Worm (Caenorhabditis elegans) whole organism, late embryonic: Measurements from ENCODE around the gene srz-19.

ENCODE experiments used
- C08G9.2 ChIP-seq: sonication (generic microtip); optimal IDR thresholded peaks from 2 replicates; lab custom pipeline; 2016; ENCODE audit warnings: mild to moderate bottlenecking, missing genetic modification characterization, moderate library complexity, missing compliant biosample characterization
- C38D4.7 ChIP-seq: fragments of 200-800 bp; sonication (Bioruptor generic); optimal IDR thresholded peaks from 2 replicates; lab custom pipeline; 2018; ENCODE audit warnings: mild to moderate bottlenecking, missing genetic modification characterization, moderate library complexity, missing compliant biosample characterization
- F13H6.1 ChIP-seq: sonication (generic microtip); optimal IDR thresholded peaks from 2 replicates; lab custom pipeline; 2016; ENCODE audit warnings: missing genetic modification characterization, missing compliant biosample characterization
- K02D7.2 ChIP-seq: sonication (generic microtip); optimal IDR thresholded peaks from 2 replicates; lab custom pipeline; 2017; ENCODE audit warnings: mild to moderate bottlenecking, missing genetic modification characterization, missing compliant biosample characterization
- T23F11.4 ChIP-seq: fragments of 200-800 bp; sonication (Bioruptor generic); optimal IDR thresholded peaks from 2 replicates; lab custom pipeline; 2018; ENCODE audit warnings: mild to moderate bottlenecking, missing genetic modification characterization, missing compliant biosample characterization
- ceh-14 ChIP-seq: sonication (generic microtip); optimal IDR thresholded peaks from 2 replicates; lab custom pipeline; 2016; ENCODE audit warnings: missing genotype, missing genetic modification characterization, missing compliant biosample characterization
- ceh-31 ChIP-seq: sonication (generic microtip); optimal IDR thresholded peaks from 2 replicates; lab custom pipeline; 2016; ENCODE audit warnings: missing genetic modification characterization, missing compliant biosample characterization
- ceh-45 ChIP-seq: fragments of 200-800 bp; sonication (Bioruptor generic); IDR thresholded peaks from 2 replicates; pipeline ENCODE4 v1.3.6; 2022; ENCODE audit warnings: missing genetic modification reagents, missing genetic modification characterization, missing compliant biosample characterization
- ceh-48 ChIP-seq: sonication (generic microtip); optimal IDR thresholded peaks from 2 replicates; lab custom pipeline; 2016; ENCODE audit warnings: missing genetic modification characterization, inconsistent platforms, missing compliant biosample characterization
- ceh-6 ChIP-seq: fragments of 200-800 bp; sonication (Bioruptor generic); optimal IDR thresholded peaks from 2 replicates; lab custom pipeline; 2018; ENCODE audit warnings: mild to moderate bottlenecking, missing genetic modification characterization, missing compliant biosample characterization
- ceh-9 ChIP-seq: sonication (generic microtip); optimal IDR thresholded peaks from 2 replicates; lab custom pipeline; 2016; ENCODE audit warnings: mild to moderate bottlenecking, missing genetic modification characterization, inconsistent platforms, missing compliant biosample characterization
- dmd-4 ChIP-seq: sonication (generic microtip); optimal IDR thresholded peaks from 2 replicates; lab custom pipeline; 2016; ENCODE audit warnings: borderline replicate concordance, missing genetic modification characterization, missing compliant biosample characterization
- dve-1 ChIP-seq: sonication (generic microtip); optimal IDR thresholded peaks from 2 replicates; lab custom pipeline; 2017; ENCODE audit warnings: antibody characterized with exemption, mild to moderate bottlenecking, missing genetic modification characterization, missing compliant biosample characterization
- elt-2 ChIP-seq: sonication (generic microtip); optimal IDR thresholded peaks from 2 replicates; lab custom pipeline; 2016; ENCODE audit warnings: missing genetic modification reagents, missing genetic modification characterization, missing compliant biosample characterization
- eyg-1 ChIP-seq: sonication (generic microtip); optimal IDR thresholded peaks from 2 replicates; lab custom pipeline; 2016; ENCODE audit warnings: missing genotype, missing genetic modification characterization, missing compliant biosample characterization
- fax-1 ChIP-seq: sonication (generic microtip); optimal IDR thresholded peaks from 2 replicates; lab custom pipeline; 2016; ENCODE audit warnings: missing genotype, missing genetic modification characterization, missing compliant biosample characterization
- fkh-10 ChIP-seq: fragments of 150-350 bp; optimal IDR thresholded peaks from 2 replicates; lab custom pipeline; 2014; ENCODE audit warnings: missing biosample characterization, missing genetic modification reagents, missing genetic modification characterization
- hlh-13 ChIP-seq: fragments of 200-800 bp; sonication (Bioruptor generic); optimal IDR thresholded peaks from 2 replicates; lab custom pipeline; 2018; ENCODE audit warnings: mild to moderate bottlenecking, missing genetic modification characterization, missing compliant biosample characterization
- lin-11 ChIP-seq: fragments of 200-800 bp; sonication (Bioruptor generic); optimal IDR thresholded peaks from 2 replicates; lab custom pipeline; 2018; ENCODE audit warnings: mild to moderate bottlenecking, missing genetic modification characterization, missing compliant biosample characterization
- nfya-1 ChIP-seq: sonication (generic microtip); optimal IDR thresholded peaks from 2 replicates; lab custom pipeline; 2017; ENCODE audit warnings: missing genetic modification characterization, mild to moderate bottlenecking, missing compliant biosample characterization, antibody characterized with exemption, moderate library complexity
- nhr-11 ChIP-seq: fragments of 150-350 bp; optimal IDR thresholded peaks from 2 replicates; lab custom pipeline; 2014; ENCODE audit warnings: missing biosample characterization, missing genetic modification characterization
- nhr-232 ChIP-seq: sonication (generic microtip); optimal IDR thresholded peaks from 2 replicates; lab custom pipeline; 2016; ENCODE audit warnings: missing genetic modification characterization, missing compliant biosample characterization
- odd-2 ChIP-seq: sonication (generic microtip); optimal IDR thresholded peaks from 2 replicates; lab custom pipeline; 2017; ENCODE audit warnings: antibody characterized with exemption, mild to moderate bottlenecking, missing genetic modification characterization, missing compliant biosample characterization
- pag-3 ChIP-seq: sonication (generic microtip); optimal IDR thresholded peaks from 2 replicates; lab custom pipeline; 2016; ENCODE audit warnings: missing compliant biosample characterization, missing genetic modification characterization, borderline replicate concordance
- pqm-1 ChIP-seq: sonication (generic microtip); optimal IDR thresholded peaks from 2 replicates; lab custom pipeline; 2016; ENCODE audit warnings: missing genetic modification characterization, missing compliant biosample characterization
- pros-1 ChIP-seq: fragments of 150-350 bp; optimal IDR thresholded peaks from 2 replicates; lab custom pipeline; 2014; ENCODE audit warnings: missing biosample characterization, missing genetic modification reagents, missing genetic modification characterization
- ref-2 ChIP-seq: sonication (generic microtip); optimal IDR thresholded peaks from 2 replicates; lab custom pipeline; 2016; ENCODE audit warnings: missing genetic modification characterization, missing compliant biosample characterization
- sdc-2 ChIP-seq: sonication (generic microtip); optimal IDR thresholded peaks from 2 replicates; lab custom pipeline; 2016; ENCODE audit warnings: missing genotype, missing genetic modification characterization, missing compliant biosample characterization
- tbx-7 ChIP-seq: sonication (generic microtip); optimal IDR thresholded peaks from 2 replicates; lab custom pipeline; 2016; ENCODE audit warnings: missing genotype, missing genetic modification characterization, missing compliant biosample characterization
- ttx-3 ChIP-seq: sonication (generic microtip); optimal IDR thresholded peaks from 2 replicates; lab custom pipeline; 2016; ENCODE audit warnings: missing genetic modification reagents, missing genetic modification characterization, missing compliant biosample characterization
- unc-3 ChIP-seq, 2 experiments: fragments of 200-800 bp in 1 of 2; sonication (Bioruptor generic) in 1 of 2; sonication (generic microtip) in 1 of 2; conservative IDR thresholded peaks in 1 of 2; optimal IDR thresholded peaks in 1 of 2; 2 replicates each; pipeline versions ENCODE4 v1.3.6 to Lab custom; 2016 to 2022; ENCODE audit warnings: missing compliant biosample characterization in 2 of 2, missing genetic modification characterization in 2 of 2, missing genetic modification reagents in 1 of 2
- unc-42 ChIP-seq: sonication (generic microtip); optimal IDR thresholded peaks from 2 replicates; lab custom pipeline; 2016; ENCODE audit warnings: missing genotype, missing genetic modification characterization, missing compliant biosample characterization
- unc-55 ChIP-seq: sonication (generic microtip); optimal IDR thresholded peaks from 2 replicates; lab custom pipeline; 2017; ENCODE audit warnings: missing biosample characterization, missing genetic modification reagents, missing genetic modification characterization

srz-19 gene

DNA sequence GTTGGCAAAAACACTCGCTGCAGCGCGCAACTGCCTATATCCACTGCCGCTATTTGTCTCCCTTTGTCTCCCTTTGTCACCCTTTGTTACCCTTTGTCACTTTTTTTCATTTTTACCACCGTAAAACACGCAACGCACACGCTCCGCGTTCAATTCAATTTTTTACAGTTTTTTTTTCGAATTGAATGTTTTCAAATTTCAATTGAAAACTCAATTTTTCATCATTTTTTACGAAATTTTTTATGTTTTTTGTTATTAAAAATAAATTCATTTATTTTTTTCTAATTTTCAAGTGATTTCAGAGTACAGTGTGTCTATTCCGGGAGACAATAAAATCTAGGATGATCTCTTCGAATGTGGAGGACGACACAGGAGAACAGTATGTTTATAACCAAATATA lies 23.4 kb downstream of the srz-19 start, which contains the start of gene Y46C8AL.11:
TSS of gene Y46C8AL.11 (plus strand) at position 301 of the 400 bp plus-strand sequence.
- no peak for TF ChIP-seq eyg-1 (tag; lab: Kevin White, UChicago)
- no peak for TF ChIP-seq elt-2
- TF ChIP-seq ttx-3 (tag; lab: Kevin White, UChicago) = no peak
- no peak for TF ChIP-seq ceh-45
- no peak for TF ChIP-seq K02D7.2 (tag; lab: Kevin White, UChicago)

DNA sequence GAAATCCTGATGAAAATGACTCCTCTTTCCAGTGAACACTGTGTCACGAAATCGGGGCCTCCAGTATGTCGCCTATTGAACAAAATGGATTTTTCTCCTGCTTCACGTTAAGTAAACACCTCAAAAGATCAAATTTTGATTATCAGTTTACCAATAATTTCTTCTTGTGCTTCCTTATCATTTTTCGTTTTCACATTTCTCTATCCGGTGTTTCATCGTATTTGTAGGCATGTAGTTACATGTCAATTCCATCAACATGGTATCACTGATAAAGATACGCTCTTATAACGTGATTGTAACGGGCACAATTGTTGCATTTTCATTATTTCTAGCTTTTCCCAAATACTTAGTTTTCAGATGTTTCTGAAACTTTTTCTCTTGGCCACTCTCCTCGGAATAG lies 24.9 kb downstream of the srz-19 start, which contains the start of gene clec-72:
TSS of gene clec-72 (plus strand) at position 358 of the 400 bp plus-strand sequence.
- peak; percentile 29 for TF ChIP-seq elt-2
- TF ChIP-seq tbx-7 (tag; lab: Kevin White, UChicago) = no peak
- no peak for TF ChIP-seq sdc-2 (tag; lab: Kevin White, UChicago)

DNA sequence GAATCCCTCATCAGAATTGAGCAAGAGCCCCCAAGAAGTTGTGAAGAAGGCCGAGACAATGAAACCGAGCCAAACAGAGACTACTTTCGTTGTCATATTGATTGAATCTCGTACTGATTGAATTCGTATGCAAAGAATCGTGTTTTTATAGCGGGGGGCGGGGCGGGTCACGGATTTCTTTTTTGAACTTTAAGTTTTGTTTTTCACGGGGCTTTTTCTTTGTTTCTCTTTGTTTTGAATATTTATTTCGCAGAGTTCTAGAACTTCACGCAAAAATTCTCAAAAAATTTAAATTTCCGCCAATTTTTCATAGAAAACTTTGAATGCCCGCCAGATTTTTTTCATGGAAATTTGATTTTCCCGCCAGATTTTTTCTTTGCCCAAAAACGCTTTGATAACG lies 36.5 kb downstream of the srz-19 start, which contains the start of gene clec-73:
TSS of gene clec-73 (minus strand) at position 101 of the 400 bp plus-strand sequence.
- TF ChIP-seq sdc-2 (tag; lab: Kevin White, UChicago) = no peak
- TF ChIP-seq unc-3 (GFP tag; conservative IDR thresholded peaks at IDR 0.05; lab: Robert Waterston, UW) = no peak
- no peak for TF ChIP-seq unc-3 (tag; optimal IDR thresholded peaks at IDR 0.05; lab: Kevin White, UChicago)
- no peak for TF ChIP-seq ceh-14 (tag; lab: Kevin White, UChicago)
- TF ChIP-seq eyg-1 (tag; lab: Kevin White, UChicago) = no peak
- no peak for TF ChIP-seq lin-11 (tag; lab: Kevin White, UChicago)
- TF ChIP-seq ref-2 (tag; lab: Kevin White, UChicago) = no peak
- no peak for TF ChIP-seq C08G9.2 (tag; lab: Kevin White, UChicago)
- no peak for TF ChIP-seq odd-2 (tag; lab: Kevin White, UChicago)
- TF ChIP-seq pros-1 = no peak
- TF ChIP-seq F13H6.1 (tag; lab: Kevin White, UChicago) = no peak
- no peak for TF ChIP-seq nhr-11 (tag; lab: Kevin White, UChicago)
- TF ChIP-seq C38D4.7 (GFP tag; lab: Kevin White, UChicago) = no peak
- TF ChIP-seq pag-3 (tag; lab: Kevin White, UChicago) = no peak
- no peak for TF ChIP-seq fax-1
- no peak for TF ChIP-seq dve-1 (tag; lab: Kevin White, UChicago)
- TF ChIP-seq nfya-1 (tag; lab: Kevin White, UChicago) = no peak

DNA sequence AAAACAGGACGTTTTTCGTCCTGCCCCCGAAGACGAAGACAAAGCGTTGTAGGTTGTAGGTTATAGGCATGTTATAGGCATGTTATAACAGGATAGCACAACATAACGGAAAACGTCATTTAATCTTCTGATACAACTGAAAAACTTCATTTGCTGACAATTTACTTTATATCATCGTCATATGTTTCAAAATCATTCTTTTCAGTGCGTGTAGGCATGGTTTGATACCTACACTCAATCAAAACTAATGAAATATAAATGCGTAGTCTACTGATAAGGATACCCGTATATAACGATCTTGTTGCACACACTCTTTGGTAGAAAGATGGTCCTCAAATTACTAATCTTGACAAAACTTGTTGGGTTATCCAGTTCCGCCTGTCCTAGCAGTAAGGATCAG lies 37.1 kb downstream of the srz-19 start, which contains the start of gene clec-74:
TSS of gene clec-74 (plus strand) at position 301 of the 400 bp plus-strand sequence.
- no peak for TF ChIP-seq ceh-9 (tag; lab: Kevin White, UChicago)
- no peak for TF ChIP-seq unc-3 (GFP tag; conservative IDR thresholded peaks at IDR 0.05; lab: Robert Waterston, UW)
- TF ChIP-seq unc-3 (tag; optimal IDR thresholded peaks at IDR 0.05; lab: Kevin White, UChicago) = no peak
- TF ChIP-seq fkh-10 (GFP tag; lab: Kevin White, UChicago) = no peak
- no peak for TF ChIP-seq unc-42 (tag; lab: Kevin White, UChicago)
- no peak for TF ChIP-seq dmd-4
- no peak for TF ChIP-seq T23F11.4 (GFP tag; lab: Kevin White, UChicago)
- no peak for TF ChIP-seq pqm-1 (tag; lab: Kevin White, UChicago)
- no peak for TF ChIP-seq lin-11 (tag; lab: Kevin White, UChicago)
- TF ChIP-seq unc-55 (GFP tag; lab: Kevin White, UChicago) = no peak
- no peak for TF ChIP-seq ceh-6 (GFP tag; lab: Kevin White, UChicago)
- TF ChIP-seq hlh-13 (GFP tag; lab: Kevin White, UChicago) = no peak
- TF ChIP-seq tbx-7 (tag; lab: Kevin White, UChicago) = no peak
- TF ChIP-seq ttx-3 (tag; lab: Kevin White, UChicago) = no peak
- TF ChIP-seq fax-1 = no peak
- TF ChIP-seq sdc-2 (tag; lab: Kevin White, UChicago) = no peak
- no peak for TF ChIP-seq nhr-232 (tag; lab: Kevin White, UChicago)

DNA sequence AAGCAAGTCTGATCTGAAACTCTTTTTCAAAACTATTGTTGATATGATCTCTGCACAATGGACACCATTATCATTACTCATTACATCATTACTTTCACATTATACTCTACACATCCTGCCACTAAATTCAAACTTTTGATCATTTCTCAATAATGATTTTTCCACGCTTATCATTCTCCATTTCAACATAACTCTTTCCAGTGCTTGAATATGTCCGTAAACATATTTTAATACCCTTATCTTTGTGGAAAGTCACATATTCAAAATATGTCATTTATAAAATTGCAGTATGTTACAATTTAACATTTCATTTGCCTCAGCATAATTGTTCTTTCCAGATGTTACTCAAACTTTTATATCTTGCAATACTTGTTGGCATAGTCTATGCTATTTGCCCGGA lies 40.8 kb downstream of the srz-19 start, which contains the start of gene clec-75:
TSS of gene clec-75 (plus strand) at position 339 of the 400 bp plus-strand sequence.
- TF ChIP-seq ceh-9 (tag; lab: Kevin White, UChicago) = no peak
- TF ChIP-seq ceh-31 (tag; lab: Kevin White, UChicago) = no peak
- TF ChIP-seq hlh-13 (GFP tag; lab: Kevin White, UChicago) = no peak
- TF ChIP-seq ceh-48 (tag; lab: Kevin White, UChicago) = no peak
- no peak for TF ChIP-seq unc-3 (GFP tag; conservative IDR thresholded peaks at IDR 0.05; lab: Robert Waterston, UW)
- no peak for TF ChIP-seq unc-3 (tag; optimal IDR thresholded peaks at IDR 0.05; lab: Kevin White, UChicago)
- TF ChIP-seq unc-55 (GFP tag; lab: Kevin White, UChicago) = no peak
